Worm (Caenorhabditis elegans): Measurements from ENCODE around the gene nep-12.

ce11 chrII:4791272-4791671, 6.9 kb upstream of the nep-12 start, which contains the start of gene F26G1.1:
- TF ChIP-seq lin-11 (tag; optimal IDR thresholded peaks at IDR 0.05) (no peak), hlh-15 (tag; optimal IDR thresholded peaks at IDR 0.05) (no peak), pha-4 (tag; optimal IDR thresholded peaks at IDR 0.05) (no peak), hlh-13 (GFP tag; optimal IDR thresholded peaks at IDR 0.05) (no peak), ceh-9 (tag; optimal IDR thresholded peaks at IDR 0.05) (no peak), elt-2 (tag; optimal IDR thresholded peaks at IDR 0.05) (peak; percentile 97), fkh-10 (GFP tag; optimal IDR thresholded peaks at IDR 0.05) (no peak), nhr-232 (tag; optimal IDR thresholded peaks at IDR 0.05) (no peak), fkh-6 (tag; optimal IDR thresholded peaks at IDR 0.05) (peak; percentile 14), zip-5 (tag; optimal IDR thresholded peaks at IDR 0.05) (peak; percentile 83), ceh-34 (tag; optimal IDR thresholded peaks at IDR 0.05) (peak; percentile 29), ceh-48 (tag; optimal IDR thresholded peaks at IDR 0.05) (no peak), tbx-2 (tag; optimal IDR thresholded peaks at IDR 0.05) (peak; percentile 92)
